Fruit fly (Drosophila melanogaster) whole organism, wandering third instar larva: ENCODE measurements around the gene Wdr37.

Source experiments
- Abd-B ChIP-seq: fragments of >200 bp; optimal IDR thresholded peaks from 2 replicates; lab custom pipeline; 2017; ENCODE audit warnings: missing biosample characterization, missing genetic modification characterization
- CG32264 ChIP-seq: fragments of 200-800 bp; sonication (Bioruptor generic); optimal IDR thresholded peaks from 2 replicates; lab custom pipeline; 2016; ENCODE audit warnings: missing biosample characterization, missing genetic modification characterization
- CG9705 ChIP-seq: fragments of 200-800 bp; sonication (Bioruptor generic); optimal IDR thresholded peaks from 2 replicates; lab custom pipeline; 2018; ENCODE audit warnings: missing biosample characterization, mild to moderate bottlenecking, missing genetic modification characterization
- CrebA ChIP-seq: fragments of 200-800 bp; sonication (Bioruptor generic); optimal IDR thresholded peaks from 2 replicates; lab custom pipeline; 2016; ENCODE audit warnings: missing biosample characterization, mild to moderate bottlenecking, missing genetic modification characterization, borderline replicate concordance
- Dfd ChIP-seq: fragments of >200 bp; optimal IDR thresholded peaks from 2 replicates; lab custom pipeline; 2017; ENCODE audit warnings: missing biosample characterization, missing genetic modification characterization
- Dif ChIP-seq: fragments of 200-275, 200-300 bp; sonication (Bioruptor generic); optimal IDR thresholded peaks from 2 replicates; lab custom pipeline; 2018; ENCODE audit warnings: missing biosample characterization, missing genetic modification characterization; ENCODE audit not compliant: partially characterized antibody
- GATAd ChIP-seq: sonication (Bioruptor generic); optimal IDR thresholded peaks from 2 replicates; lab custom pipeline; 2016; ENCODE audit warnings: missing biosample characterization, missing genetic modification characterization
- HLH106 ChIP-seq: fragments of 200-800 bp; optimal IDR thresholded peaks from 3 replicates; lab custom pipeline; 2019; ENCODE audit warnings: missing biosample characterization, mild to moderate bottlenecking, missing genetic modification characterization, moderate library complexity
- Hnf4 ChIP-seq: fragments of 200-800 bp; sonication (Bioruptor generic); optimal IDR thresholded peaks from 2 replicates; lab custom pipeline; 2016; ENCODE audit warnings: missing biosample characterization, mild to moderate bottlenecking, missing genetic modification characterization
- Hr78 ChIP-seq: fragments of >200 bp; optimal IDR thresholded peaks from 2 replicates; lab custom pipeline; 2017; ENCODE audit warnings: missing biosample characterization, missing genetic modification characterization
- Hr83 ChIP-seq: fragments of 200-300 bp; sonication (Bioruptor generic); optimal IDR thresholded peaks from 2 replicates; lab custom pipeline; 2016; ENCODE audit warnings: missing biosample characterization, mild to moderate bottlenecking, missing genetic modification characterization, moderate library complexity; ENCODE audit not compliant: poor library complexity, severe bottlenecking
- Jra ChIP-seq: sonication (Bioruptor generic); optimal IDR thresholded peaks from 2 replicates; lab custom pipeline; 2016; ENCODE audit warnings: missing biosample characterization, missing genetic modification characterization
- Mio ChIP-seq: sonication (Bioruptor generic); optimal IDR thresholded peaks from 2 replicates; lab custom pipeline; 2016; ENCODE audit warnings: missing biosample characterization, missing genetic modification characterization
- Myc ChIP-seq: fragments of >200 bp; optimal IDR thresholded peaks from 2 replicates; lab custom pipeline; 2017
- N ChIP-seq: fragments of >200 bp; optimal IDR thresholded peaks from 2 replicates; lab custom pipeline; 2018; ENCODE audit warnings: missing biosample characterization, missing external identifiers, missing genetic modification characterization
- OdsH ChIP-seq: fragments of 200-800 bp; sonication (Bioruptor generic); optimal IDR thresholded peaks from 2 replicates; lab custom pipeline; 2016; ENCODE audit warnings: missing biosample characterization, mild to moderate bottlenecking, missing genetic modification characterization
- Rel ChIP-seq, 2 experiments: fragments of 200-800 bp; sonication (Bioruptor generic) in 1 of 2; optimal IDR thresholded peaks; 2 replicates in 1 of 2; 3 replicates in 1 of 2; lab custom pipeline; 2016 to 2019; ENCODE audit warnings: mild to moderate bottlenecking in 2 of 2, missing biosample characterization in 2 of 2, missing genetic modification characterization in 2 of 2, moderate library complexity in 1 of 2
- Sp1 ChIP-seq: fragments of 200-800 bp; sonication (Bioruptor generic); optimal IDR thresholded peaks from 3 replicates; lab custom pipeline; 2019; ENCODE audit warnings: missing biosample characterization, mild to moderate bottlenecking, missing genetic modification characterization, moderate library complexity
- Vsx2 ChIP-seq: fragments of 200-300, 225-300 bp; sonication (Bioruptor generic); optimal IDR thresholded peaks from 2 replicates; lab custom pipeline; 2018; ENCODE audit warnings: missing biosample characterization, missing genetic modification characterization; ENCODE audit not compliant: partially characterized antibody
- br ChIP-seq: fragments of 200-800 bp; sonication (Bioruptor generic); optimal IDR thresholded peaks from 2 replicates; lab custom pipeline; 2016; ENCODE audit warnings: missing biosample characterization, missing genetic modification characterization
- brk ChIP-seq: fragments of 200-800 bp; sonication (Bioruptor generic); optimal IDR thresholded peaks from 2 replicates; lab custom pipeline; 2016; ENCODE audit warnings: missing biosample characterization, mild to moderate bottlenecking, missing genetic modification characterization
- dl ChIP-seq, 2 experiments: fragments of 175-275, 200-275 bp in 1 of 2; fragments of 200-275 bp in 1 of 2; sonication (Bioruptor generic); optimal IDR thresholded peaks; lab custom pipeline; 2018; ENCODE audit warnings: mild to moderate bottlenecking in 2 of 2, missing biosample characterization in 2 of 2, missing genetic modification characterization in 2 of 2, moderate library complexity in 2 of 2; ENCODE audit not compliant: partially characterized antibody in 2 of 2, insufficient read depth in 1 of 2
- dmrt93B ChIP-seq: fragments of 200-800 bp; sonication (Bioruptor generic); optimal IDR thresholded peaks from 2 replicates; lab custom pipeline; 2018; ENCODE audit warnings: missing biosample characterization, mild to moderate bottlenecking, missing genetic modification characterization
- dsf ChIP-seq: sonication (Bioruptor generic); optimal IDR thresholded peaks from 2 replicates; lab custom pipeline; 2016; ENCODE audit warnings: missing biosample characterization, missing genetic modification characterization, borderline replicate concordance
- ey ChIP-seq: fragments of 200-800 bp; sonication (Bioruptor generic); optimal IDR thresholded peaks from 2 replicates; lab custom pipeline; 2016; ENCODE audit warnings: missing biosample characterization, missing genetic modification characterization
- foxo ChIP-seq, 2 experiments: fragments of 200-800 bp; sonication (Bioruptor generic); optimal IDR thresholded peaks; 2 replicates in 1 of 2; 3 replicates in 1 of 2; lab custom pipeline; 2016 to 2017; ENCODE audit warnings: missing biosample characterization in 2 of 2, missing genetic modification characterization in 2 of 2
- fru ChIP-seq: fragments of 200-800 bp; sonication (Bioruptor generic); optimal IDR thresholded peaks from 3 replicates; lab custom pipeline; 2016; ENCODE audit warnings: missing biosample characterization, mild to moderate bottlenecking, missing genetic modification characterization
- h ChIP-seq: fragments of 200-800 bp; sonication (Bioruptor generic); optimal IDR thresholded peaks from 3 replicates; lab custom pipeline; 2016; ENCODE audit warnings: missing biosample characterization, mild to moderate bottlenecking, missing genetic modification characterization
- jim ChIP-seq: fragments of 175-275, 200-325 bp; sonication (Bioruptor generic); optimal IDR thresholded peaks from 2 replicates; lab custom pipeline; 2016; ENCODE audit warnings: missing biosample characterization, mild to moderate bottlenecking, missing genetic modification characterization
- lola ChIP-seq: fragments of >200 bp; optimal IDR thresholded peaks from 2 replicates; lab custom pipeline; 2017; ENCODE audit warnings: missing biosample characterization, missing genetic modification characterization
- pan ChIP-seq: fragments of >200 bp; optimal IDR thresholded peaks from 2 replicates; lab custom pipeline; 2017
- psq ChIP-seq: fragments of 200-800 bp; sonication (Bioruptor generic); optimal IDR thresholded peaks from 3 replicates; lab custom pipeline; 2017; ENCODE audit warnings: missing biosample characterization, mild to moderate bottlenecking, missing genetic modification characterization, moderate library complexity
- rgr ChIP-seq: fragments of 200-800 bp; sonication (Bioruptor generic); optimal IDR thresholded peaks from 3 replicates; lab custom pipeline; 2016; ENCODE audit warnings: missing biosample characterization, mild to moderate bottlenecking, missing genetic modification characterization
- sage ChIP-seq: fragments of 200-800 bp; sonication (Bioruptor generic); optimal IDR thresholded peaks from 2 replicates; lab custom pipeline; 2016; ENCODE audit warnings: missing biosample characterization, mild to moderate bottlenecking, missing genetic modification characterization
- sv ChIP-seq: fragments of 200-800 bp; sonication (Bioruptor generic); optimal IDR thresholded peaks from 3 replicates; lab custom pipeline; 2016; ENCODE audit warnings: missing biosample characterization, missing genetic modification characterization
- tai ChIP-seq: sonication (Bioruptor generic); optimal IDR thresholded peaks from 2 replicates; lab custom pipeline; 2016; ENCODE audit warnings: missing biosample characterization, missing genetic modification characterization
- usp ChIP-seq: fragments of >200 bp; optimal IDR thresholded peaks from 2 replicates; lab custom pipeline; 2017; ENCODE audit warnings: missing biosample characterization, missing genetic modification characterization
- woc ChIP-seq: sonication (Bioruptor generic); optimal IDR thresholded peaks from 2 replicates; lab custom pipeline; 2016; ENCODE audit warnings: missing biosample characterization, mild to moderate bottlenecking, missing genetic modification characterization

Wdr37 gene

dm6 chr3R:18404713-18405112 is 2.2 kb upstream of the Wdr37 start, which contains the start of gene CG7685:
Gene CG7685, plus strand, starts transcription at chr3R:18404940.
- TF ChIP-seq dmrt93B (GFP tag; lab: Kevin White, UChicago) (no peak), Hnf4 (GFP tag; lab: Kevin White, UChicago) (peak; percentile 92), Myc (lab: Kevin White, UChicago) (no peak), GATAd (GFP tag; lab: Kevin White, UChicago) (no peak), lola (GFP tag; lab: Kevin White, UChicago) (no peak), dl (GFP tag; optimal IDR thresholded peaks at IDR 0.05; lab: Kevin White, UChicago; ENCODE audit: insufficient read depth in 1 of 2, partially characterized antibody in 2 of 2) (no peak), foxo (GFP tag; optimal IDR thresholded peaks at IDR 0.05; lab: Kevin White, UChicago) (peak in 1 of 2 experiments; percentile 80), psq (GFP tag; lab: Kevin White, UChicago) (peak; percentile 22), Dfd (GFP tag; lab: Kevin White, UChicago) (no peak), OdsH (GFP tag; lab: Kevin White, UChicago) (peak; percentile 62), Rel (GFP tag; optimal IDR thresholded peaks at IDR 0.05; lab: Kevin White, UChicago) (no peak), Rel (tag; optimal IDR thresholded peaks at IDR 0.05; lab: Kevin White, UChicago) (peak; percentile 54), usp (GFP tag; lab: Kevin White, UChicago) (no peak), CG9705 (peak; percentile 71), CG32264 (GFP tag; lab: Kevin White, UChicago) (peak; percentile 47), ey (GFP tag; lab: Kevin White, UChicago) (peak; percentile 68), rgr (GFP tag; lab: Kevin White, UChicago) (peak; percentile 81), Vsx2 (no peak), jim (GFP tag; lab: Kevin White, UChicago) (no peak), dsf (peak; percentile 18), Mio (GFP tag; lab: Kevin White, UChicago) (peak; percentile 15), fru (GFP tag; lab: Kevin White, UChicago) (peak; percentile 68), Hr78 (GFP tag; lab: Kevin White, UChicago) (no peak), Abd-B (GFP tag; lab: Kevin White, UChicago) (no peak), Sp1 (GFP tag; lab: Kevin White, UChicago) (peak; percentile 74), pan (no peak), br (GFP tag; lab: Kevin White, UChicago) (peak; percentile 80), brk (GFP tag; lab: Kevin White, UChicago) (no peak), sv (GFP tag; lab: Kevin White, UChicago) (peak; percentile 43), N (GFP tag; lab: Kevin White, UChicago) (no peak), CrebA (GFP tag; lab: Kevin White, UChicago) (no peak), woc (peak; percentile 72), Dif (GFP tag; lab: Kevin White, UChicago) (no peak), h (peak; percentile 76), Hr83 (GFP tag; lab: Kevin White, UChicago) (peak; percentile 86), tai (GFP tag; lab: Kevin White, UChicago) (no peak), HLH106 (tag; lab: Kevin White, UChicago) (peak; percentile 69), Jra (GFP tag; lab: Kevin White, UChicago) (peak; percentile 82), sage (GFP tag; lab: Kevin White, UChicago) (no peak)

- TF ChIP-seq Rel (GFP tag; optimal IDR thresholded peaks at IDR 0.05; lab: Kevin White, UChicago) (no peak), Rel (tag; optimal IDR thresholded peaks at IDR 0.05; lab: Kevin White, UChicago) (peak; percentile 1), CG32264 (GFP tag; lab: Kevin White, UChicago) (no peak), Hr83 (GFP tag; lab: Kevin White, UChicago) (no peak)
Observed at dm6 chr3R:18399698-18400020, 2.9 kb downstream of the Wdr37 start.
